Fruit fly (Drosophila melanogaster) whole organism, prepupa: ENCODE results near the gene TfIIEalpha.

ENCODE experiments used
- Sox102F ChIP-seq: fragments of 200-800 bp; sonication (Bioruptor generic); optimal IDR thresholded peaks from 2 replicates; lab custom pipeline; 2016; ENCODE audit warnings: missing biosample characterization, mild to moderate bottlenecking, missing genetic modification characterization
- Sox14 ChIP-seq: fragments of 200-800 bp; sonication (Bioruptor generic); optimal IDR thresholded peaks from 3 replicates; lab custom pipeline; 2016; ENCODE audit warnings: missing biosample characterization, missing genetic modification characterization
- achi ChIP-seq: fragments of 200-800 bp; sonication (Bioruptor generic); optimal IDR thresholded peaks from 3 replicates; lab custom pipeline; 2016; ENCODE audit warnings: missing biosample characterization, missing genetic modification characterization
- fd85E ChIP-seq: fragments of 200-800 bp; sonication (Bioruptor generic); optimal IDR thresholded peaks from 3 replicates; lab custom pipeline; 2016; ENCODE audit warnings: missing biosample characterization, missing genetic modification characterization

dm6 chr3L:11695827-11696226, 14.0 kb downstream of the TfIIEalpha start:
- TF ChIP-seq Sox14, result no peak
- TF ChIP-seq Sox102F (GFP tag; lab: Kevin White, UChicago), result no peak
- TF ChIP-seq fd85E (GFP tag; lab: Kevin White, UChicago), result no peak
- no peak for TF ChIP-seq achi
